Worm (Caenorhabditis elegans): ENCODE data around the gene str-208.

- TF ChIP-seq elt-3 (tag; optimal IDR thresholded peaks at IDR 0.05) (no peak), lin-13 (tag; optimal IDR thresholded peaks at IDR 0.05) (no peak)
These were observed 30.5 kb downstream of the str-208 start, which contains the start of gene ncx-8 for ce11 chrV:4987097-4987496.
